Fruit fly (Drosophila melanogaster) whole organism, prepupa: ENCODE measurements around the gene CG31952.

Source experiments
- CG10631 ChIP-seq: fragments of 200-800 bp; sonication (Bioruptor generic); optimal IDR thresholded peaks from 2 replicates; lab custom pipeline; 2016; ENCODE audit warnings: missing biosample characterization, missing genetic modification characterization
- CG10669 ChIP-seq: fragments of 200-800 bp; sonication (Bioruptor generic); optimal IDR thresholded peaks from 3 replicates; lab custom pipeline; 2018; ENCODE audit warnings: missing biosample characterization, mild to moderate bottlenecking, missing genetic modification characterization, moderate library complexity
- CG3032 ChIP-seq: fragments of 200-800 bp; optimal IDR thresholded peaks from 2 replicates; lab custom pipeline; 2019; ENCODE audit warnings: missing biosample characterization, mild to moderate bottlenecking, missing genetic modification characterization, moderate library complexity
- CG31627 ChIP-seq: fragments of 200-800 bp; sonication (Bioruptor generic); optimal IDR thresholded peaks from 3 replicates; lab custom pipeline; 2016; ENCODE audit warnings: missing biosample characterization, missing genetic modification characterization
- CG6808 ChIP-seq: fragments of 200-800 bp; sonication (Bioruptor generic); optimal IDR thresholded peaks from 3 replicates; lab custom pipeline; 2017; ENCODE audit warnings: missing biosample characterization, missing genetic modification characterization, mild to moderate bottlenecking, moderate library complexity, missing genetic modification reagents
- CG6854 ChIP-seq: fragments of 200-800 bp; sonication (Bioruptor generic); optimal IDR thresholded peaks from 2 replicates; lab custom pipeline; 2017; ENCODE audit warnings: missing biosample characterization, mild to moderate bottlenecking, missing genetic modification characterization
- Eip93F ChIP-seq: fragments of 200-800 bp; sonication (Bioruptor generic); optimal IDR thresholded peaks from 2 replicates; lab custom pipeline; 2016; ENCODE audit warnings: missing biosample characterization, mild to moderate bottlenecking, missing genetic modification characterization
- Hr4 ChIP-seq: fragments of 200-800 bp; sonication (Bioruptor generic); optimal IDR thresholded peaks from 3 replicates; lab custom pipeline; 2016; ENCODE audit warnings: missing biosample characterization, missing genetic modification characterization
- Sox15 ChIP-seq: fragments of 200-800 bp; sonication (Bioruptor generic); optimal IDR thresholded peaks from 3 replicates; lab custom pipeline; 2016; ENCODE audit warnings: missing biosample characterization, missing genetic modification characterization
- cyc ChIP-seq: fragments of 200-800 bp; sonication (Bioruptor generic); optimal IDR thresholded peaks from 3 replicates; lab custom pipeline; 2016; ENCODE audit warnings: missing biosample characterization, missing genetic modification characterization
- dsx ChIP-seq: fragments of 200-800 bp; optimal IDR thresholded peaks from 3 replicates; lab custom pipeline; 2019; ENCODE audit warnings: missing biosample characterization, mild to moderate bottlenecking, missing genetic modification characterization, moderate library complexity; ENCODE audit not compliant: poor library complexity, severe bottlenecking
- fd85E ChIP-seq: fragments of 200-800 bp; sonication (Bioruptor generic); optimal IDR thresholded peaks from 3 replicates; lab custom pipeline; 2016; ENCODE audit warnings: missing biosample characterization, missing genetic modification characterization

dm6 chr2L:3376684-3377086 lies 39.8 kb upstream of the CG31952 start, which contains the start of the genes CG9662 and Ptpa:
- TF ChIP-seq cyc (peak; percentile 89), fd85E (no peak), CG6854 (GFP tag; lab: Kevin White, UChicago) (no peak), Eip93F (no peak), dsx (GFP tag; lab: Kevin White, UChicago) (peak; percentile 50), CG6808 (GFP tag; lab: Kevin White, UChicago) (no peak), CG10669 (GFP tag; lab: Kevin White, UChicago) (peak; percentile 45), Sox15 (GFP tag; lab: Kevin White, UChicago) (peak; percentile 78), CG3032 (tag; lab: Kevin White, UChicago) (peak; percentile 76), CG31627 (GFP tag; lab: Kevin White, UChicago) (peak; percentile 88), Hr4 (GFP tag; lab: Kevin White, UChicago) (peak; percentile 79), CG10631 (peak; percentile 83)
